Worm (Caenorhabditis elegans): ENCODE data around the gene nep-18.

ce11 chrII:2526887-2527286, 37.0 kb downstream of the nep-18 start:
- TF ChIP-seq ztf-23 (GFP tag; IDR thresholded peaks at IDR 0.05) = no peak
- no peak for TF ChIP-seq med-1 (GFP tag; optimal IDR thresholded peaks at IDR 0.05; ENCODE audit: insufficient read depth)
- TF ChIP-seq ref-1 (GFP tag; conservative IDR thresholded peaks at IDR 0.05) = no peak

All from whole organism, midembryonic.